Fruit fly (Drosophila melanogaster): ENCODE data around the gene I-t.

dm6 chr3R:11694311-11695305 is 9.2 kb upstream of the I-t start, which contains the start of gene Fer3:
- no peak for TF ChIP-seq dac (GFP tag; optimal IDR thresholded peaks at IDR 0.05)
- TF ChIP-seq svp (GFP tag): no peak
- TF ChIP-seq Gug (GFP tag; IDR thresholded peaks at IDR 0.05): no peak
- no peak for TF ChIP-seq fd59A (GFP tag; optimal IDR thresholded peaks at IDR 0.05)
- no peak for TF ChIP-seq ss (GFP tag; optimal IDR thresholded peaks at IDR 0.05)
- TF ChIP-seq Hr39 (GFP tag; optimal IDR thresholded peaks at IDR 0.05): no peak
- TF ChIP-seq Smox (GFP tag; optimal IDR thresholded peaks at IDR 0.05): no peak
- TF ChIP-seq Eip75B (GFP tag; optimal IDR thresholded peaks at IDR 0.05): no peak
- TF ChIP-seq lz (GFP tag; optimal IDR thresholded peaks at IDR 0.05): no peak
- TF ChIP-seq pdm3 (GFP tag; optimal IDR thresholded peaks at IDR 0.05): no peak
- TF ChIP-seq CG6163 (GFP tag; IDR thresholded peaks at IDR 0.05): no peak
- TF ChIP-seq dsx (GFP tag; optimal IDR thresholded peaks at IDR 0.05; ENCODE audit: poor library complexity, severe bottlenecking): no peak

Data from whole organism, prepupa.